Fruit fly (Drosophila melanogaster): ENCODE data around the gene CG17450.
"Not testable (repeated sequence)": the region's sequence is repeated elsewhere in the genome, so short reads cannot be mapped to it uniquely, and the experiment has no call there.

- TF ChIP-seq CTCF, CG8478 (optimal IDR thresholded peaks at IDR 0.05): not testable (repeated sequence)
These were observed 14.9 kb upstream of the CG17450 start, which contains the start of gene CG32500 for dm6 chrX:21623641-21624040.

Data from S2 (cell line).